Fruit fly (Drosophila melanogaster) whole organism, embryonic: ENCODE measurements around the gene Drep4.
A peak's percentile ranks its signal among the peaks of the same experiment; 100 is the strongest.

Experiments
- Abd-B ChIP-seq: fragments of 200-800 bp; sonication (Bioruptor generic); optimal IDR thresholded peaks from 2 replicates; lab custom pipeline; 2018; ENCODE audit warnings: missing biosample characterization, mild to moderate bottlenecking, missing genetic modification characterization, moderate library complexity
- Blimp-1 ChIP-seq: fragments of 200-800 bp; sonication (Bioruptor generic); optimal IDR thresholded peaks from 3 replicates; lab custom pipeline; 2018; ENCODE audit warnings: missing biosample characterization, missing genetic modification characterization, mild to moderate bottlenecking, moderate library complexity, missing genetic modification reagents
- CG1024 ChIP-seq: fragments of 200-800 bp; sonication (Bioruptor generic); IDR thresholded peaks from 2 replicates; pipeline ENCODE4 v1.3.6; 2022; ENCODE audit warnings: missing biosample characterization, missing genetic modification characterization
- CG10654 ChIP-seq: fragments of 200-800 bp; sonication (Bioruptor generic); optimal IDR thresholded peaks from 2 replicates; lab custom pipeline; 2016; ENCODE audit warnings: missing biosample characterization, missing genetic modification characterization
- CG10979 ChIP-seq: fragments of 200-800 bp; sonication (Bioruptor generic); optimal IDR thresholded peaks from 2 replicates; lab custom pipeline; 2018; ENCODE audit warnings: missing biosample characterization, mild to moderate bottlenecking, missing genetic modification characterization, moderate library complexity
- CG11085 ChIP-seq: fragments of 200-800 bp; sonication (Bioruptor generic); IDR thresholded peaks from 2 replicates; pipeline ENCODE4 v1.3.6; 2022; ENCODE audit warnings: missing biosample characterization, missing genetic modification characterization
- CG11504 ChIP-seq: fragments of 200-800 bp; sonication (Bioruptor generic); optimal IDR thresholded peaks from 3 replicates; lab custom pipeline; 2019; ENCODE audit warnings: missing biosample characterization, mild to moderate bottlenecking, missing genetic modification characterization, moderate library complexity
- CG17361 ChIP-seq: fragments of 200-800 bp; sonication (Bioruptor generic); IDR thresholded peaks from 3 replicates; pipeline ENCODE4 v1.3.6; 2022; ENCODE audit warnings: missing biosample characterization, missing genetic modification characterization
- CG2199 ChIP-seq: fragments of 200-800 bp; sonication (Bioruptor generic); IDR thresholded peaks from 3 replicates; pipeline ENCODE4 v1.3.6; 2022; ENCODE audit warnings: missing biosample characterization, missing genetic modification characterization
- CG31365 ChIP-seq: fragments of 200-800 bp; sonication (Bioruptor generic); optimal IDR thresholded peaks from 2 replicates; lab custom pipeline; 2018; ENCODE audit warnings: missing biosample characterization, mild to moderate bottlenecking, missing genetic modification characterization
- CG34422 ChIP-seq: fragments of 200-800 bp; sonication (Bioruptor generic); IDR thresholded peaks from 3 replicates; pipeline ENCODE4 v1.3.6; 2022; ENCODE audit warnings: missing biosample characterization, missing genetic modification characterization
- CG3726 ChIP-seq: fragments of 200-800 bp; sonication (Bioruptor generic); IDR thresholded peaks from 3 replicates; pipeline ENCODE4, ENCODE4 v1.3.6; 2022; ENCODE audit warnings: missing biosample characterization, missing genetic modification characterization
- CG3995 ChIP-seq: fragments of 200-800 bp; sonication (Bioruptor generic); optimal IDR thresholded peaks from 3 replicates; lab custom pipeline; 2016; ENCODE audit warnings: missing biosample characterization, missing genetic modification characterization
- CG4328 ChIP-seq: fragments of 200-800 bp; sonication (Bioruptor generic); optimal IDR thresholded peaks from 3 replicates; lab custom pipeline; 2017; ENCODE audit warnings: missing biosample characterization, missing genetic modification reagents, missing genetic modification characterization
- CG6765 ChIP-seq: fragments of 200-800 bp; sonication (Bioruptor generic); optimal IDR thresholded peaks from 3 replicates; lab custom pipeline; 2017; ENCODE audit warnings: missing biosample characterization, mild to moderate bottlenecking, missing genetic modification characterization
- CG6791 ChIP-seq: fragments of 200-800 bp; sonication (Bioruptor generic); IDR thresholded peaks from 3 replicates; pipeline ENCODE4 v1.3.6; 2022; ENCODE audit warnings: missing biosample characterization, missing genetic modification characterization; ENCODE audit not compliant: partially characterized antibody
- CG8290 ChIP-seq, 3 experiments: fragments of 200-800 bp; sonication (Bioruptor generic); optimal IDR thresholded peaks; 2 replicates each; lab custom pipeline; 2016 to 2019; ENCODE audit warnings: missing biosample characterization in 3 of 3, missing genetic modification characterization in 3 of 3, mild to moderate bottlenecking in 2 of 3, moderate library complexity in 1 of 3
- CG8944 ChIP-seq: fragments of 200-800 bp; sonication (Bioruptor generic); optimal IDR thresholded peaks from 3 replicates; lab custom pipeline; 2016; ENCODE audit warnings: missing biosample characterization, missing genetic modification characterization
- CG9437 ChIP-seq: fragments of 200-800 bp; sonication (Bioruptor generic); optimal IDR thresholded peaks from 2 replicates; lab custom pipeline; 2018; ENCODE audit warnings: missing biosample characterization, mild to moderate bottlenecking, missing genetic modification characterization
- Dbx ChIP-seq: fragments of 200-800 bp; sonication (Bioruptor generic); IDR thresholded peaks from 3 replicates; pipeline ENCODE4 v1.3.6; 2022; ENCODE audit warnings: missing biosample characterization, missing genetic modification characterization
- Dfd ChIP-seq, 2 experiments: fragments of >200 bp; optimal IDR thresholded peaks; 2 replicates each; lab custom pipeline; 2017; ENCODE audit warnings: missing biosample characterization in 2 of 2, missing genetic modification characterization in 2 of 2
- Dip2 ChIP-seq: fragments of 200-800 bp; sonication (Bioruptor generic); IDR thresholded peaks from 2 replicates; pipeline ENCODE4 v1.3.6; 2022; ENCODE audit warnings: missing biosample characterization, missing genetic modification characterization
- Dref ChIP-seq: fragments of 200-800 bp; sonication (Bioruptor generic); IDR thresholded peaks from 2 replicates; pipeline ENCODE4 v1.3.6; 2022; ENCODE audit warnings: missing biosample characterization, missing genetic modification characterization
- E2f2 ChIP-seq: fragments of 200-800 bp; sonication (Bioruptor generic); IDR thresholded peaks from 2 replicates; pipeline ENCODE4 v1.3.6; 2022; ENCODE audit warnings: missing biosample characterization, missing genetic modification characterization
- Ets65A ChIP-seq: fragments of 200-800 bp; sonication (Bioruptor generic); peaks from one replicate; lab custom pipeline; 2016; ENCODE audit warnings: missing biosample characterization, missing genetic modification characterization
- H2.0 ChIP-seq: fragments of 200-800 bp; sonication (Bioruptor generic); IDR thresholded peaks from 2 replicates; pipeline ENCODE4 v1.3.6; 2022; ENCODE audit warnings: missing biosample characterization, missing genetic modification characterization
- HLH3B ChIP-seq: fragments of 200-800 bp; sonication (Bioruptor generic); IDR thresholded peaks from 2 replicates; pipeline ENCODE4 v1.3.6; 2022; ENCODE audit warnings: missing biosample characterization, missing genetic modification characterization
- HLH54F ChIP-seq: fragments of 200-800 bp; sonication (Bioruptor generic); optimal IDR thresholded peaks from 3 replicates; lab custom pipeline; 2016; ENCODE audit warnings: missing biosample characterization, missing genetic modification characterization
- Mad ChIP-seq: fragments of 200-800 bp; sonication (Bioruptor generic); optimal IDR thresholded peaks from 2 replicates; lab custom pipeline; 2016; ENCODE audit warnings: missing biosample characterization, missing genetic modification characterization
- Nf-YA ChIP-seq: fragments of 200-800 bp; sonication (Bioruptor generic); IDR thresholded peaks from 2 replicates; pipeline ENCODE4 v1.3.6; 2022; ENCODE audit warnings: missing biosample characterization, missing genetic modification characterization
- Optix ChIP-seq: fragments of 200-800 bp; sonication (Bioruptor generic); IDR thresholded peaks from 3 replicates; pipeline ENCODE4 v1.3.6; 2022; ENCODE audit warnings: missing biosample characterization, missing genetic modification characterization
- Sox100B ChIP-seq: fragments of 200-800 bp; sonication (Bioruptor generic); optimal IDR thresholded peaks from 3 replicates; lab custom pipeline; 2018; ENCODE audit warnings: missing biosample characterization, mild to moderate bottlenecking, missing genetic modification characterization
- Sry-δ ChIP-seq: fragments of 200-800 bp; sonication (Bioruptor generic); optimal IDR thresholded peaks from 2 replicates; lab custom pipeline; 2016; ENCODE audit warnings: missing biosample characterization, missing genetic modification characterization
- Vsx1 ChIP-seq: fragments of 200-800 bp; sonication (Bioruptor generic); optimal IDR thresholded peaks from 2 replicates; lab custom pipeline; 2017; ENCODE audit warnings: missing biosample characterization, mild to moderate bottlenecking, missing genetic modification characterization, missing genetic modification reagents
- Xrp1 ChIP-seq: fragments of 200-800 bp; sonication (Bioruptor generic); IDR thresholded peaks from 2 replicates; pipeline ENCODE4 v1.3.6; 2022; ENCODE audit warnings: missing biosample characterization, missing genetic modification characterization
- YL-1 ChIP-seq: fragments of 200-800 bp; sonication (Bioruptor generic); optimal IDR thresholded peaks from 3 replicates; lab custom pipeline; 2017; ENCODE audit warnings: missing biosample characterization, mild to moderate bottlenecking, missing genetic modification characterization
- ase ChIP-seq: fragments of 200-800 bp; sonication (Bioruptor generic); IDR thresholded peaks from 3 replicates; pipeline ENCODE4 v1.3.6; 2022; ENCODE audit warnings: missing biosample characterization, missing genetic modification characterization
- eve ChIP-seq, 2 experiments: fragments of >200 bp; optimal IDR thresholded peaks; 2 replicates each; lab custom pipeline; 2017; ENCODE audit warnings: missing biosample characterization in 2 of 2, missing genetic modification characterization in 2 of 2
- fd3F ChIP-seq: fragments of 200-800 bp; sonication (Bioruptor generic); optimal IDR thresholded peaks from 2 replicates; lab custom pipeline; 2018; ENCODE audit warnings: missing biosample characterization, mild to moderate bottlenecking, missing genetic modification characterization, moderate library complexity
- gro ChIP-seq: fragments of 200-800 bp; sonication (Bioruptor generic); optimal IDR thresholded peaks from 2 replicates; lab custom pipeline; 2016; ENCODE audit warnings: missing biosample characterization, missing genetic modification characterization
- gsb-n ChIP-seq: fragments of 200-800 bp; sonication (Bioruptor generic); optimal IDR thresholded peaks from 3 replicates; lab custom pipeline; 2018; ENCODE audit warnings: missing biosample characterization, mild to moderate bottlenecking, missing genetic modification characterization
- lmd ChIP-seq: fragments of 200-800 bp; sonication (Bioruptor generic); IDR thresholded peaks from 2 replicates; pipeline ENCODE4 v1.3.6; 2022; ENCODE audit warnings: missing biosample characterization, missing genetic modification characterization
- mirr ChIP-seq: fragments of 200-800 bp; sonication (Bioruptor generic); optimal IDR thresholded peaks from 3 replicates; lab custom pipeline; 2018; ENCODE audit warnings: missing biosample characterization, mild to moderate bottlenecking, missing genetic modification characterization
- nmo ChIP-seq: fragments of 200-800 bp; sonication (Bioruptor generic); optimal IDR thresholded peaks from 2 replicates; lab custom pipeline; 2018; ENCODE audit warnings: missing biosample characterization, mild to moderate bottlenecking, missing genetic modification characterization, moderate library complexity
- nom ChIP-seq: fragments of 200-800 bp; sonication (Bioruptor generic); optimal IDR thresholded peaks from 2 replicates; lab custom pipeline; 2017; ENCODE audit warnings: missing biosample characterization, missing genetic modification characterization, mild to moderate bottlenecking, moderate library complexity, missing genetic modification reagents
- pros ChIP-seq: fragments of 200-800 bp; sonication (Bioruptor generic); optimal IDR thresholded peaks from 3 replicates; lab custom pipeline; 2019; ENCODE audit warnings: missing biosample characterization, mild to moderate bottlenecking, missing genetic modification characterization, moderate library complexity
- psq ChIP-seq: fragments of 200-800 bp; sonication (Bioruptor generic); optimal IDR thresholded peaks from 2 replicates; lab custom pipeline; 2017; ENCODE audit warnings: missing biosample characterization, missing genetic modification characterization
- ranshi ChIP-seq: fragments of 200-800 bp; sonication (Bioruptor generic); IDR thresholded peaks from 2 replicates; pipeline ENCODE4 v1.3.6; 2022; ENCODE audit warnings: missing biosample characterization, missing genetic modification characterization
- ttk ChIP-seq: fragments of 200-800 bp; sonication (Bioruptor generic); IDR thresholded peaks from 2 replicates; pipeline ENCODE4 v2.1.2; 2022; ENCODE audit warnings: missing biosample characterization, missing genetic modification characterization
- wor ChIP-seq: fragments of 200-800 bp; sonication (Bioruptor generic); IDR thresholded peaks from 2 replicates; pipeline ENCODE4 v1.3.6; 2022; ENCODE audit warnings: missing biosample characterization, missing genetic modification characterization

The Drep4 gene

DNA sequence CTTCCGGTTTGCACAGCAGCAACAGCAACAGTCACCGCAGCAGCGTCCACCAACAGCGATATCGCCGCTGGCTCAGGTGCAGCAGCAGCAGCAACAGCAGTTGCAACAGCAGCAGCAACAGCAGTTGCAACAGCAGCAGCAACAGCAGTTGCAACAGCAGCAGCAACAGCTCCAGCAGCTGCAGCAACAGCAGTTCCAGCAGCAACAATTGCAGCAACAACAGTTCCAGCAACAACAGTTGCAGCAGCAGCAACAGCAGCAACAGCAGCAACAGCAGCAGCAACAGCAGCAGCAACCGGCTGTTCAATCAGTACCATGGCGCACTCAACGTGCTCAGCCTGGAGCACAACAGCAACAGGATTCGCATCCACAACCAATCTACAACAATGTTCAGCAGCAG lies 13.7 kb downstream of the Drep4 start:
- TF ChIP-seq Ets65A (GFP tag; lab: Kevin White, UChicago) (peak; percentile 0), Dfd (GFP tag; optimal IDR thresholded peaks at IDR 0.05; lab: Kevin White, UChicago) (peak in 1 of 2 experiments; percentile 18), Dref (no peak)

DNA sequence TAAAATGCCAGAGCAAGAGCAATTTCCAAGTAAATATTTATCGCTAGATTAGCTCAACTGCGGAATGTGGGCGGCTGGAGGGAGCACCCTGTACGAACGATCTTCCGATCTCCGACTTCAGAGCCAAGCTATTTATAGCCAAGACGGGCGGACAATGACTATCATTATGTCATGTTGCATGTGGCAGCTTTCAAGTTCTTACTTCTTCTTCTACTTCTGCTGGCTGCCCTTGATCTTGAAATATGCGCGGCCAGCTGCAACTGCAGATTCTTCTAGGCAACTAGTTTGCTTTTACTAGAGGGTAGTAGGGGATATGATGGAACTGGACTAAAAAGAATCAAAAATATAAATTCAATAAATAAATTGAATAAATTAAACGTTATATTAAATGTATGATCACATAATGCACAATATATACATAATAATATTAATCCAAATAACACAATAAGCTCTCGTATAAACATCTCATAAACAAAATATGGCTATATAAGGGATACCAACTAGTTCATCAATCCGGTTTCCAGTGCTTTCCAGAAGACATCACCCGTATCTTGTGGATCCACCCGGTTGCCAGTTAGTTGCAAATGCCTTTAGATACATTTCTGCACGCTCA lies 18.1 kb downstream of the Drep4 start:
- TF ChIP-seq CG31365 (tag; lab: Kevin White, UChicago) (no peak), gro (GFP tag; lab: Kevin White, UChicago) (no peak), Xrp1 (GFP tag; lab: Robert Waterston, UW) (peak; percentile 31; the same call in 1 of the 2 replicates), HLH54F (no peak), lmd (GFP tag; lab: Robert Waterston, UW) (0 out of 2 replicates have a peak, but pooled peaks have one; percentile 15), CG17361 (GFP tag; lab: Robert Waterston, UW) (no peak), E2f2 (no peak), eve (GFP tag; optimal IDR thresholded peaks at IDR 0.05; lab: Kevin White, UChicago) (no peak), CG11504 (tag; lab: Kevin White, UChicago) (peak; percentile 3), Mad (no peak), CG3995 (GFP tag; lab: Kevin White, UChicago) (no peak), psq (GFP tag; lab: Kevin White, UChicago) (no peak), nmo (peak; percentile 12), Vsx1 (GFP tag; lab: Kevin White, UChicago) (no peak), CG10654 (no peak), CG6791 (GFP tag; lab: Robert Waterston, UW) (no peak), pros (no peak), Dbx (GFP tag; lab: Robert Waterston, UW) (no peak), CG10979 (tag; lab: Kevin White, UChicago) (peak; percentile 10), CG2199 (GFP tag; lab: Robert Waterston, UW) (0 out of 3 replicates have a peak, but pooled peaks have one; percentile 15), HLH3B (no peak), Sox100B (GFP tag; lab: Kevin White, UChicago) (no peak), CG1024 (GFP tag; lab: Robert Waterston, UW) (no peak), Blimp-1 (GFP tag; lab: Kevin White, UChicago) (peak; percentile 5), nom (GFP tag; lab: Kevin White, UChicago) (peak; percentile 41)
- TF ChIP-seq, all 482 proteins: peak for 8

DNA sequence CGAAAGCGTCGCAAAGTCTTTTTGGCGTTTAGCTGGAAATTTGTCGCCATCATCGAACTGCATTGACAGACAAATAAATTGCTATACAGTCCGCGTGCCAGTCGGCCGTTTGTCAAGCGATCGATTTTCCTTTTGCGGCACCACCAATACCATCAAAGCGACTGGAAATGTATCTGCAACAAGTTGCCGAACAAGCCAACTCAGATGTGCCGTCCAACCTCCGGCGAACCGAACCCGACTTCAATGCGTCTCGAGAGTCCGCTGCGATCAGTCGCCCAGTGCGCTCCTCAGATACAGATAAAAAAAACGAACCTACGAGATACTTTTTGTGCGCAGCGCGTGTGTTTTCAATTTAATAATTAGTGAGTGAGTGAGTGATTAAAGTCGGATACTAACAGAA lies 19.6 kb downstream of the Drep4 start:
- TF ChIP-seq CG3726: no peak
- no peak for TF ChIP-seq Nf-YA (GFP tag; lab: Robert Waterston, UW)
- no peak for TF ChIP-seq CG6765 (GFP tag; lab: Kevin White, UChicago)
- TF ChIP-seq YL-1: no peak
- TF ChIP-seq psq (GFP tag; lab: Kevin White, UChicago): no peak
- no peak for TF ChIP-seq mirr
- no peak for TF ChIP-seq Sry-δ (GFP tag; lab: Kevin White, UChicago)
- TF ChIP-seq CG34422 (GFP tag; lab: Robert Waterston, UW): no peak
- no peak for TF ChIP-seq CG11085 (GFP tag; lab: Robert Waterston, UW)
- TF ChIP-seq ranshi (GFP tag; lab: Robert Waterston, UW): no peak
- TF ChIP-seq CG4328 (GFP tag; lab: Kevin White, UChicago): no peak
- no peak for TF ChIP-seq Optix
- no peak for TF ChIP-seq CG9437
- TF ChIP-seq ase (GFP tag; lab: Robert Waterston, UW): no peak
- no peak for TF ChIP-seq Abd-B
- TF ChIP-seq CG8944 (GFP tag; lab: Kevin White, UChicago): no peak
- no peak for TF ChIP-seq wor
- TF ChIP-seq fd3F (GFP tag; lab: Kevin White, UChicago): no peak
- peak; percentile 96 for TF ChIP-seq CG11504 (tag; lab: Kevin White, UChicago)
- no peak for TF ChIP-seq CG8290 (GFP tag; optimal IDR thresholded peaks at IDR 0.05; lab: Kevin White, UChicago)
- no peak for TF ChIP-seq CG8290 (tag; optimal IDR thresholded peaks at IDR 0.05; lab: Kevin White, UChicago)
- no peak for TF ChIP-seq ttk (GFP tag; lab: Robert Waterston, UW)
- TF ChIP-seq Dip2 (GFP tag; lab: Robert Waterston, UW): no peak
- TF ChIP-seq H2.0 (GFP tag; lab: Robert Waterston, UW): no peak
- no peak for TF ChIP-seq gsb-n (tag; lab: Kevin White, UChicago)
